Worm (Caenorhabditis elegans) whole organism, late embryonic: ENCODE results near the gene R07E5.7.

Source experiments
- F13H6.1 ChIP-seq: sonication (generic microtip); optimal IDR thresholded peaks from 2 replicates; lab custom pipeline; 2016; ENCODE audit warnings: missing genetic modification characterization, missing compliant biosample characterization
- ama-1 ChIP-seq: fragments of 150-350 bp; optimal IDR thresholded peaks from 2 replicates; lab custom pipeline; 2014
- ceh-14 ChIP-seq: sonication (generic microtip); optimal IDR thresholded peaks from 2 replicates; lab custom pipeline; 2016; ENCODE audit warnings: missing genotype, missing genetic modification characterization, missing compliant biosample characterization
- ceh-34 ChIP-seq: sonication (generic microtip); optimal IDR thresholded peaks from 2 replicates; lab custom pipeline; 2016; ENCODE audit warnings: mild to moderate bottlenecking, missing genetic modification characterization, missing compliant biosample characterization
- ceh-9 ChIP-seq: sonication (generic microtip); optimal IDR thresholded peaks from 2 replicates; lab custom pipeline; 2016; ENCODE audit warnings: mild to moderate bottlenecking, missing genetic modification characterization, inconsistent platforms, missing compliant biosample characterization
- elt-2 ChIP-seq: sonication (generic microtip); optimal IDR thresholded peaks from 2 replicates; lab custom pipeline; 2016; ENCODE audit warnings: missing genetic modification reagents, missing genetic modification characterization, missing compliant biosample characterization
- fkh-10 ChIP-seq: fragments of 150-350 bp; optimal IDR thresholded peaks from 2 replicates; lab custom pipeline; 2014; ENCODE audit warnings: missing biosample characterization, missing genetic modification reagents, missing genetic modification characterization
- gmeb-2 ChIP-seq: sonication (generic microtip); optimal IDR thresholded peaks from 2 replicates; lab custom pipeline; 2016; ENCODE audit warnings: missing genetic modification characterization, inconsistent platforms, missing compliant biosample characterization
- hlh-13 ChIP-seq: fragments of 200-800 bp; sonication (Bioruptor generic); optimal IDR thresholded peaks from 2 replicates; lab custom pipeline; 2018; ENCODE audit warnings: mild to moderate bottlenecking, missing genetic modification characterization, missing compliant biosample characterization
- lin-11 ChIP-seq: fragments of 200-800 bp; sonication (Bioruptor generic); optimal IDR thresholded peaks from 2 replicates; lab custom pipeline; 2018; ENCODE audit warnings: mild to moderate bottlenecking, missing genetic modification characterization, missing compliant biosample characterization
- nfya-1 ChIP-seq: sonication (generic microtip); optimal IDR thresholded peaks from 2 replicates; lab custom pipeline; 2017; ENCODE audit warnings: missing genetic modification characterization, mild to moderate bottlenecking, missing compliant biosample characterization, antibody characterized with exemption, moderate library complexity
- ttx-3 ChIP-seq: sonication (generic microtip); optimal IDR thresholded peaks from 2 replicates; lab custom pipeline; 2016; ENCODE audit warnings: missing genetic modification reagents, missing genetic modification characterization, missing compliant biosample characterization

DNA sequence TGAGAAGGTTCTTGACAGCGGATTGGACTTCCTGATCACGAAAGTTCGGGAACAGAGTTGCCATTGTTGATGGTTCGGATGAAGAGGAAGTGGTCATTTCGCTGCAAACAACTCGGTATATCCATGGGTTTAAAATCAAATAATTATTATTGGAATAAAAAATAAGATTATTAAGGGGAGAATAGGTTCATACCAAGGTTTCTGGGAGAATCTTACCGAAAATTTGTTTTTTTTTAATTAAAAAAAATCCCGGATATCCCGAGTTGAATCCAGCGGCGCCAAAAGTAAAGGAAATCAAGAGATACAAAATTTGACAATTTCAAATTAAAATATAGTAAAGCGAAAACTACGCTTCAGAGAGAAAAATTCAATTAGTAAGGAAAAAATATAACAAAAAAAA, 1.0 kb downstream of the R07E5.7 start, which contains the start of the genes R07E5.19 and pdcd-2:
- TF ChIP-seq gmeb-2 (tag; lab: Kevin White, UChicago) (no peak), nfya-1 (tag; lab: Kevin White, UChicago) (no peak), ceh-34 (no peak), hlh-13 (GFP tag; lab: Kevin White, UChicago) (no peak), ceh-14 (tag; lab: Kevin White, UChicago) (no peak), F13H6.1 (tag; lab: Kevin White, UChicago) (no peak), fkh-10 (GFP tag; lab: Kevin White, UChicago) (no peak), lin-11 (tag; lab: Kevin White, UChicago) (no peak), ceh-9 (tag; lab: Kevin White, UChicago) (no peak), elt-2 (tag; lab: Kevin White, UChicago) (no peak), ama-1 (lab: Kevin White, UChicago) (no peak), ttx-3 (tag; lab: Kevin White, UChicago) (no peak)
